Fruit fly (Drosophila melanogaster) whole organism, wandering third instar larva: ENCODE measurements around the gene CG5969.

ENCODE experiments used
- Abd-B ChIP-seq: fragments of >200 bp; optimal IDR thresholded peaks from 2 replicates; lab custom pipeline; 2017; ENCODE audit warnings: missing biosample characterization, missing genetic modification characterization
- CG9705 ChIP-seq: fragments of 200-800 bp; sonication (Bioruptor generic); optimal IDR thresholded peaks from 2 replicates; lab custom pipeline; 2018; ENCODE audit warnings: missing biosample characterization, mild to moderate bottlenecking, missing genetic modification characterization
- CrebA ChIP-seq: fragments of 200-800 bp; sonication (Bioruptor generic); optimal IDR thresholded peaks from 2 replicates; lab custom pipeline; 2016; ENCODE audit warnings: missing biosample characterization, mild to moderate bottlenecking, missing genetic modification characterization, borderline replicate concordance
- Dfd ChIP-seq: fragments of >200 bp; optimal IDR thresholded peaks from 2 replicates; lab custom pipeline; 2017; ENCODE audit warnings: missing biosample characterization, missing genetic modification characterization
- Dif ChIP-seq: fragments of 200-275, 200-300 bp; sonication (Bioruptor generic); optimal IDR thresholded peaks from 2 replicates; lab custom pipeline; 2018; ENCODE audit warnings: missing biosample characterization, missing genetic modification characterization; ENCODE audit not compliant: partially characterized antibody
- GATAd ChIP-seq: sonication (Bioruptor generic); optimal IDR thresholded peaks from 2 replicates; lab custom pipeline; 2016; ENCODE audit warnings: missing biosample characterization, missing genetic modification characterization
- Hnf4 ChIP-seq: fragments of 200-800 bp; sonication (Bioruptor generic); optimal IDR thresholded peaks from 2 replicates; lab custom pipeline; 2016; ENCODE audit warnings: missing biosample characterization, mild to moderate bottlenecking, missing genetic modification characterization
- Hr78 ChIP-seq: fragments of >200 bp; optimal IDR thresholded peaks from 2 replicates; lab custom pipeline; 2017; ENCODE audit warnings: missing biosample characterization, missing genetic modification characterization
- Hr83 ChIP-seq: fragments of 200-300 bp; sonication (Bioruptor generic); optimal IDR thresholded peaks from 2 replicates; lab custom pipeline; 2016; ENCODE audit warnings: missing biosample characterization, mild to moderate bottlenecking, missing genetic modification characterization, moderate library complexity; ENCODE audit not compliant: poor library complexity, severe bottlenecking
- Jra ChIP-seq: sonication (Bioruptor generic); optimal IDR thresholded peaks from 2 replicates; lab custom pipeline; 2016; ENCODE audit warnings: missing biosample characterization, missing genetic modification characterization
- Mio ChIP-seq: sonication (Bioruptor generic); optimal IDR thresholded peaks from 2 replicates; lab custom pipeline; 2016; ENCODE audit warnings: missing biosample characterization, missing genetic modification characterization
- N ChIP-seq: fragments of >200 bp; optimal IDR thresholded peaks from 2 replicates; lab custom pipeline; 2018; ENCODE audit warnings: missing biosample characterization, missing external identifiers, missing genetic modification characterization
- OdsH ChIP-seq: fragments of 200-800 bp; sonication (Bioruptor generic); optimal IDR thresholded peaks from 2 replicates; lab custom pipeline; 2016; ENCODE audit warnings: missing biosample characterization, mild to moderate bottlenecking, missing genetic modification characterization
- Rel ChIP-seq, 2 experiments: fragments of 200-800 bp; sonication (Bioruptor generic) in 1 of 2; optimal IDR thresholded peaks; 2 replicates in 1 of 2; 3 replicates in 1 of 2; lab custom pipeline; 2016 to 2019; ENCODE audit warnings: mild to moderate bottlenecking in 2 of 2, missing biosample characterization in 2 of 2, missing genetic modification characterization in 2 of 2, moderate library complexity in 1 of 2
- Sp1 ChIP-seq: fragments of 200-800 bp; sonication (Bioruptor generic); optimal IDR thresholded peaks from 3 replicates; lab custom pipeline; 2019; ENCODE audit warnings: missing biosample characterization, mild to moderate bottlenecking, missing genetic modification characterization, moderate library complexity
- Vsx2 ChIP-seq: fragments of 200-300, 225-300 bp; sonication (Bioruptor generic); optimal IDR thresholded peaks from 2 replicates; lab custom pipeline; 2018; ENCODE audit warnings: missing biosample characterization, missing genetic modification characterization; ENCODE audit not compliant: partially characterized antibody
- br ChIP-seq: fragments of 200-800 bp; sonication (Bioruptor generic); optimal IDR thresholded peaks from 2 replicates; lab custom pipeline; 2016; ENCODE audit warnings: missing biosample characterization, missing genetic modification characterization
- brk ChIP-seq: fragments of 200-800 bp; sonication (Bioruptor generic); optimal IDR thresholded peaks from 2 replicates; lab custom pipeline; 2016; ENCODE audit warnings: missing biosample characterization, mild to moderate bottlenecking, missing genetic modification characterization
- dl ChIP-seq, 2 experiments: fragments of 175-275, 200-275 bp in 1 of 2; fragments of 200-275 bp in 1 of 2; sonication (Bioruptor generic); optimal IDR thresholded peaks; lab custom pipeline; 2018; ENCODE audit warnings: mild to moderate bottlenecking in 2 of 2, missing biosample characterization in 2 of 2, missing genetic modification characterization in 2 of 2, moderate library complexity in 2 of 2; ENCODE audit not compliant: partially characterized antibody in 2 of 2, insufficient read depth in 1 of 2
- dmrt93B ChIP-seq: fragments of 200-800 bp; sonication (Bioruptor generic); optimal IDR thresholded peaks from 2 replicates; lab custom pipeline; 2018; ENCODE audit warnings: missing biosample characterization, mild to moderate bottlenecking, missing genetic modification characterization
- ey ChIP-seq: fragments of 200-800 bp; sonication (Bioruptor generic); optimal IDR thresholded peaks from 2 replicates; lab custom pipeline; 2016; ENCODE audit warnings: missing biosample characterization, missing genetic modification characterization
- foxo ChIP-seq, 2 experiments: fragments of 200-800 bp; sonication (Bioruptor generic); optimal IDR thresholded peaks; 2 replicates in 1 of 2; 3 replicates in 1 of 2; lab custom pipeline; 2016 to 2017; ENCODE audit warnings: missing biosample characterization in 2 of 2, missing genetic modification characterization in 2 of 2
- h ChIP-seq: fragments of 200-800 bp; sonication (Bioruptor generic); optimal IDR thresholded peaks from 3 replicates; lab custom pipeline; 2016; ENCODE audit warnings: missing biosample characterization, mild to moderate bottlenecking, missing genetic modification characterization
- lola ChIP-seq: fragments of >200 bp; optimal IDR thresholded peaks from 2 replicates; lab custom pipeline; 2017; ENCODE audit warnings: missing biosample characterization, missing genetic modification characterization
- pan ChIP-seq: fragments of >200 bp; optimal IDR thresholded peaks from 2 replicates; lab custom pipeline; 2017
- rgr ChIP-seq: fragments of 200-800 bp; sonication (Bioruptor generic); optimal IDR thresholded peaks from 3 replicates; lab custom pipeline; 2016; ENCODE audit warnings: missing biosample characterization, mild to moderate bottlenecking, missing genetic modification characterization
- sage ChIP-seq: fragments of 200-800 bp; sonication (Bioruptor generic); optimal IDR thresholded peaks from 2 replicates; lab custom pipeline; 2016; ENCODE audit warnings: missing biosample characterization, mild to moderate bottlenecking, missing genetic modification characterization
- woc ChIP-seq: sonication (Bioruptor generic); optimal IDR thresholded peaks from 2 replicates; lab custom pipeline; 2016; ENCODE audit warnings: missing biosample characterization, mild to moderate bottlenecking, missing genetic modification characterization

The CG5969 gene

dm6 chr3L:20465941-20466340, 7.6 kb upstream of the CG5969 start, which contains the start of gene CG42764:
Gene CG42764, minus strand, starts transcription at chr3L:20466041.
- no peak for TF ChIP-seq Hr83
- no peak for TF ChIP-seq br (GFP tag; lab: Kevin White, UChicago)
- TF ChIP-seq Rel (GFP tag; optimal IDR thresholded peaks at IDR 0.05; lab: Kevin White, UChicago): no peak
- TF ChIP-seq Rel (tag; optimal IDR thresholded peaks at IDR 0.05; lab: Kevin White, UChicago): no peak
- no peak for TF ChIP-seq rgr (GFP tag; lab: Kevin White, UChicago)
- no peak for TF ChIP-seq h (GFP tag; lab: Kevin White, UChicago)
- no peak for TF ChIP-seq OdsH (GFP tag; lab: Kevin White, UChicago)
- no peak for TF ChIP-seq brk
- TF ChIP-seq Vsx2: no peak
- no peak for TF ChIP-seq Abd-B (GFP tag; lab: Kevin White, UChicago)
- no peak for TF ChIP-seq ey (GFP tag; lab: Kevin White, UChicago)
- no peak for TF ChIP-seq pan
- TF ChIP-seq dl (GFP tag; optimal IDR thresholded peaks at IDR 0.05; lab: Kevin White, UChicago; ENCODE audit: insufficient read depth in 1 of 2, partially characterized antibody in 2 of 2): no peak
- TF ChIP-seq Jra (GFP tag; lab: Kevin White, UChicago): no peak
- TF ChIP-seq Dfd (GFP tag; lab: Kevin White, UChicago): no peak
- TF ChIP-seq sage (GFP tag; lab: Kevin White, UChicago): no peak
- TF ChIP-seq lola: no peak
- TF ChIP-seq, all 38 proteins: peak for 0

DNA sequence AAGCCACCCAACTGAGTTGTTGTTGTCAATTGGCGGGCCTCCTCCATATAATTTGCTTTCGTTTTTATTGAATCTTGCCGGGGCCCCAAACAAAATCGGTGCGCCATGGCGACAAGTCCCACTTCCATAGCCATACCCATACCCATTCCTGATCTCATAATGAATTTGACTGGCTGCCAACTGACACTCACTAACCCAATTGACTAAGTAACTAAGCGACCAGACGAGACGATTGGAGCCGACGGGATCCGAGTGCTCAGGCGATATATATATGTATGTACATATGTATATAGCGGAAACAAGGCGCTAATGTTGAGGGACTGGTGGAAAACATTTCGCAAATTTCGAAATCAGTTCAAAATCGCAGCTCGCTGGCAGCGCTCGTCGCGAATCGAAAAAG, 7.0 kb upstream of the CG5969 start, which contains the start of gene Tdh:
TSS of gene Tdh (plus strand) at position 346 of the 400 bp plus-strand sequence.
- TF ChIP-seq N (GFP tag; lab: Kevin White, UChicago) (no peak), br (GFP tag; lab: Kevin White, UChicago) (no peak), Mio (GFP tag; lab: Kevin White, UChicago) (no peak), Hnf4 (no peak), Vsx2 (no peak), CrebA (GFP tag; lab: Kevin White, UChicago) (no peak), rgr (GFP tag; lab: Kevin White, UChicago) (no peak), dl (GFP tag; optimal IDR thresholded peaks at IDR 0.05; lab: Kevin White, UChicago; ENCODE audit: insufficient read depth in 1 of 2, partially characterized antibody in 2 of 2) (no peak)
- TF ChIP-seq, all 38 proteins: peak for 0

- TF ChIP-seq OdsH (GFP tag; lab: Kevin White, UChicago): no peak
- no peak for TF ChIP-seq Vsx2
Observed at dm6 chr3L:20467433-20467832, 6.2 kb upstream of the CG5969 start.

DNA sequence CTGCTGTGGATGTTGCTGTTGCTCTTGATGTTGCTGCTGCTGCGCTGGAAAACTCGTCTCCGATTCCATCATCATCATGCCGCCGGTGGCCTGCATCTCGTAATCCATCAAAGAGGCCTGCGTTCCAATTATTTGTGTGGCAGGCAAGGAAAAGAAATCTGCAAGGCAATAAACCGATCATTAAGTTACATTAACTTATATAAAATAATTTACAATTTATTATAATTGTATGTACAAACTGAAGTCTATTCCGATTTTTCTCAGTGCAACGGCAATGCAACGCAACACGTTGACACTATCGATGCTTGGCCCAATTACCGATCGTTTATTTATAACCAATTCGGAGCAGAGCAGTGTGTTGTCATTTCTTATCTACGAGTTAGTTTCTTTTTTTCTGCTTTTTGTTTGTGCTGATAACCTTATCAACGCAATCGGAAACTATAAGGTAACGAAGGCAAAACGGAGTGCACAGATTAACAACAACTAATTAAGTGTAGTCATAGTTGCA, 2.5 kb upstream of the CG5969 start:
- TF ChIP-seq OdsH (GFP tag; lab: Kevin White, UChicago) (no peak), Abd-B (GFP tag; lab: Kevin White, UChicago) (no peak), Dfd (GFP tag; lab: Kevin White, UChicago) (no peak), CG9705 (GFP tag; lab: Kevin White, UChicago) (no peak), foxo (GFP tag; optimal IDR thresholded peaks at IDR 0.05; lab: Kevin White, UChicago) (no peak), Mio (GFP tag; lab: Kevin White, UChicago) (no peak), Hr83 (no peak), Jra (GFP tag; lab: Kevin White, UChicago) (no peak), CrebA (GFP tag; lab: Kevin White, UChicago) (no peak), Vsx2 (no peak), Dif (no peak), ey (GFP tag; lab: Kevin White, UChicago) (no peak), Hr78 (no peak), Rel (GFP tag; optimal IDR thresholded peaks at IDR 0.05; lab: Kevin White, UChicago) (no peak), Rel (tag; optimal IDR thresholded peaks at IDR 0.05; lab: Kevin White, UChicago) (no peak), Sp1 (GFP tag; lab: Kevin White, UChicago) (no peak), dmrt93B (GFP tag; lab: Kevin White, UChicago) (no peak), Hnf4 (no peak), GATAd (GFP tag; lab: Kevin White, UChicago) (no peak), woc (GFP tag; lab: Kevin White, UChicago) (no peak), dl (GFP tag; optimal IDR thresholded peaks at IDR 0.05; lab: Kevin White, UChicago; ENCODE audit: insufficient read depth in 1 of 2, partially characterized antibody in 2 of 2) (no peak)
